Fruit fly (Drosophila melanogaster): ENCODE measurements around the gene CG13625.

DNA sequence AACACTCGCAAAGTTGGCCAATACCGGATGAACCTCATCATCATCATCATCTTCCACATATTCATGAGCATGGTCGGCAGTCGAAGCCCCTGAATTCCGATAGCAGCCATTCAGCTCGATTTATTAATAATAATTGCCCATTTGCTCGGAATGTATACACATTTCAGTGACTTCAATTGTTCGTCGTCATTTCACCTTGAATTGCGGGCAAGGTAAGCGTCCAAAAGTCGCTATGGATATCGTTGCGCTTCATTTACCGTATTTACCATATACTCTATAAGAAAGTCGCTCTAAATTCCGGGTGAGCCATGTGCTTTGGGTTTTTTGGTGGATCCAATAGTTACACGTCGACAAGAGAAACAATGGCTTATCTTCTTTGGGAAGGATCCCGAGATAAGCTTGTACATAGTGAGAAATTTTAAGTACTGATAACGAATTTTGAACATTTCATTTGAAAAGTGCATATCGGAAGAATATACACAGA is 41.1 kb upstream of the CG13625 start:
- TF ChIP-seq OdsH (GFP tag; optimal IDR thresholded peaks at IDR 0.05) (peak; percentile 6), Dif (GFP tag; optimal IDR thresholded peaks at IDR 0.05; ENCODE audit: partially characterized antibody) (no peak), Vsx2 (GFP tag; optimal IDR thresholded peaks at IDR 0.05; ENCODE audit: partially characterized antibody) (no peak), fru (GFP tag; optimal IDR thresholded peaks at IDR 0.05) (peak; percentile 8), br (GFP tag; optimal IDR thresholded peaks at IDR 0.05) (peak; percentile 42), pan (optimal IDR thresholded peaks at IDR 0.05) (no peak), Myc (optimal IDR thresholded peaks at IDR 0.05) (no peak), usp (GFP tag; optimal IDR thresholded peaks at IDR 0.05) (no peak), h (GFP tag; optimal IDR thresholded peaks at IDR 0.05) (peak; percentile 11), Rel (GFP tag; optimal IDR thresholded peaks at IDR 0.05) (no peak), Rel (tag; optimal IDR thresholded peaks at IDR 0.05) (no peak)
